Worm (Caenorhabditis elegans) whole organism, late embryonic: ENCODE measurements around the gene C33D9.6.

Experiments
- C08G9.2 ChIP-seq: sonication (generic microtip); optimal IDR thresholded peaks from 2 replicates; lab custom pipeline; 2016; ENCODE audit warnings: mild to moderate bottlenecking, missing genetic modification characterization, moderate library complexity, missing compliant biosample characterization
- C38D4.7 ChIP-seq: fragments of 200-800 bp; sonication (Bioruptor generic); optimal IDR thresholded peaks from 2 replicates; lab custom pipeline; 2018; ENCODE audit warnings: mild to moderate bottlenecking, missing genetic modification characterization, moderate library complexity, missing compliant biosample characterization
- K02D7.2 ChIP-seq: sonication (generic microtip); optimal IDR thresholded peaks from 2 replicates; lab custom pipeline; 2017; ENCODE audit warnings: mild to moderate bottlenecking, missing genetic modification characterization, missing compliant biosample characterization
- T23F11.4 ChIP-seq: fragments of 200-800 bp; sonication (Bioruptor generic); optimal IDR thresholded peaks from 2 replicates; lab custom pipeline; 2018; ENCODE audit warnings: mild to moderate bottlenecking, missing genetic modification characterization, missing compliant biosample characterization
- ahr-1 ChIP-seq: sonication (generic microtip); optimal IDR thresholded peaks from 2 replicates; lab custom pipeline; 2016; ENCODE audit warnings: missing genetic modification characterization, missing compliant biosample characterization
- ama-1 ChIP-seq: fragments of 150-350 bp; optimal IDR thresholded peaks from 2 replicates; lab custom pipeline; 2014
- ceh-14 ChIP-seq: sonication (generic microtip); optimal IDR thresholded peaks from 2 replicates; lab custom pipeline; 2016; ENCODE audit warnings: missing genotype, missing genetic modification characterization, missing compliant biosample characterization
- ceh-19 ChIP-seq: fragments of 200-800 bp; sonication (Bioruptor generic); optimal IDR thresholded peaks from 2 replicates; lab custom pipeline; 2018; ENCODE audit warnings: mild to moderate bottlenecking, missing genetic modification characterization, missing compliant biosample characterization
- ceh-22 ChIP-seq: sonication (generic microtip); optimal IDR thresholded peaks from 2 replicates; lab custom pipeline; 2017; ENCODE audit warnings: missing biosample characterization, missing genetic modification characterization
- ceh-24 ChIP-seq: sonication (generic microtip); optimal IDR thresholded peaks from 2 replicates; lab custom pipeline; 2016; ENCODE audit warnings: mild to moderate bottlenecking, missing genetic modification characterization, missing compliant biosample characterization
- ceh-30 ChIP-seq: fragments of 150-350 bp; optimal IDR thresholded peaks from 2 replicates; lab custom pipeline; 2014; ENCODE audit warnings: missing biosample characterization, missing genetic modification characterization
- ceh-31 ChIP-seq: sonication (generic microtip); optimal IDR thresholded peaks from 2 replicates; lab custom pipeline; 2016; ENCODE audit warnings: missing genetic modification characterization, missing compliant biosample characterization
- ceh-45 ChIP-seq: fragments of 200-800 bp; sonication (Bioruptor generic); IDR thresholded peaks from 2 replicates; pipeline ENCODE4 v1.3.6; 2022; ENCODE audit warnings: missing genetic modification reagents, missing genetic modification characterization, missing compliant biosample characterization
- ceh-48 ChIP-seq: sonication (generic microtip); optimal IDR thresholded peaks from 2 replicates; lab custom pipeline; 2016; ENCODE audit warnings: missing genetic modification characterization, inconsistent platforms, missing compliant biosample characterization
- ceh-6 ChIP-seq: fragments of 200-800 bp; sonication (Bioruptor generic); optimal IDR thresholded peaks from 2 replicates; lab custom pipeline; 2018; ENCODE audit warnings: mild to moderate bottlenecking, missing genetic modification characterization, missing compliant biosample characterization
- che-1 ChIP-seq: sonication (generic microtip); optimal IDR thresholded peaks from 2 replicates; lab custom pipeline; 2016; ENCODE audit warnings: mild to moderate bottlenecking, missing genetic modification characterization, missing compliant biosample characterization
- dmd-4 ChIP-seq: sonication (generic microtip); optimal IDR thresholded peaks from 2 replicates; lab custom pipeline; 2016; ENCODE audit warnings: borderline replicate concordance, missing genetic modification characterization, missing compliant biosample characterization
- ets-4 ChIP-seq: sonication (generic microtip); optimal IDR thresholded peaks from 2 replicates; lab custom pipeline; 2016; ENCODE audit warnings: missing genetic modification characterization, missing compliant biosample characterization
- fkh-10 ChIP-seq: fragments of 150-350 bp; optimal IDR thresholded peaks from 2 replicates; lab custom pipeline; 2014; ENCODE audit warnings: missing biosample characterization, missing genetic modification reagents, missing genetic modification characterization
- gmeb-2 ChIP-seq: sonication (generic microtip); optimal IDR thresholded peaks from 2 replicates; lab custom pipeline; 2016; ENCODE audit warnings: missing genetic modification characterization, inconsistent platforms, missing compliant biosample characterization
- hlh-6 ChIP-seq: sonication (generic microtip); optimal IDR thresholded peaks from 2 replicates; lab custom pipeline; 2016; ENCODE audit warnings: missing genotype, missing genetic modification characterization, missing compliant biosample characterization
- hlh-8 ChIP-seq: sonication (generic microtip); optimal IDR thresholded peaks from 2 replicates; lab custom pipeline; 2016; ENCODE audit warnings: missing genotype, missing genetic modification characterization, missing compliant biosample characterization
- mec-3 ChIP-seq: sonication (generic microtip); optimal IDR thresholded peaks from 2 replicates; lab custom pipeline; 2016; ENCODE audit warnings: borderline replicate concordance, missing genetic modification characterization, missing compliant biosample characterization
- nfya-1 ChIP-seq: sonication (generic microtip); optimal IDR thresholded peaks from 2 replicates; lab custom pipeline; 2017; ENCODE audit warnings: missing genetic modification characterization, mild to moderate bottlenecking, missing compliant biosample characterization, antibody characterized with exemption, moderate library complexity
- nhr-232 ChIP-seq: sonication (generic microtip); optimal IDR thresholded peaks from 2 replicates; lab custom pipeline; 2016; ENCODE audit warnings: missing genetic modification characterization, missing compliant biosample characterization
- npax-4 ChIP-seq: sonication (generic microtip); optimal IDR thresholded peaks from 2 replicates; lab custom pipeline; 2016; ENCODE audit warnings: missing genetic modification characterization, missing compliant biosample characterization
- odd-2 ChIP-seq: sonication (generic microtip); optimal IDR thresholded peaks from 2 replicates; lab custom pipeline; 2017; ENCODE audit warnings: antibody characterized with exemption, mild to moderate bottlenecking, missing genetic modification characterization, missing compliant biosample characterization
- pag-3 ChIP-seq: sonication (generic microtip); optimal IDR thresholded peaks from 2 replicates; lab custom pipeline; 2016; ENCODE audit warnings: missing compliant biosample characterization, missing genetic modification characterization, borderline replicate concordance
- pax-1 ChIP-seq: fragments of 150-350 bp; optimal IDR thresholded peaks from 2 replicates; lab custom pipeline; 2014; ENCODE audit warnings: missing biosample characterization, missing genetic modification characterization
- pha-2 ChIP-seq: sonication (generic microtip); optimal IDR thresholded peaks from 2 replicates; lab custom pipeline; 2017; ENCODE audit warnings: mild to moderate bottlenecking, missing genetic modification characterization, missing compliant biosample characterization
- pqm-1 ChIP-seq: sonication (generic microtip); optimal IDR thresholded peaks from 2 replicates; lab custom pipeline; 2016; ENCODE audit warnings: missing genetic modification characterization, missing compliant biosample characterization
- rnt-1 ChIP-seq: sonication (generic microtip); optimal IDR thresholded peaks from 2 replicates; lab custom pipeline; 2016; ENCODE audit warnings: missing genetic modification characterization, missing compliant biosample characterization
- sdc-2 ChIP-seq: sonication (generic microtip); optimal IDR thresholded peaks from 2 replicates; lab custom pipeline; 2016; ENCODE audit warnings: missing genotype, missing genetic modification characterization, missing compliant biosample characterization
- tbx-7 ChIP-seq: sonication (generic microtip); optimal IDR thresholded peaks from 2 replicates; lab custom pipeline; 2016; ENCODE audit warnings: missing genotype, missing genetic modification characterization, missing compliant biosample characterization
- ttx-3 ChIP-seq: sonication (generic microtip); optimal IDR thresholded peaks from 2 replicates; lab custom pipeline; 2016; ENCODE audit warnings: missing genetic modification reagents, missing genetic modification characterization, missing compliant biosample characterization
- unc-42 ChIP-seq: sonication (generic microtip); optimal IDR thresholded peaks from 2 replicates; lab custom pipeline; 2016; ENCODE audit warnings: missing genotype, missing genetic modification characterization, missing compliant biosample characterization
- ztf-16 ChIP-seq: sonication (generic microtip); optimal IDR thresholded peaks from 2 replicates; lab custom pipeline; 2017; ENCODE audit warnings: missing genetic modification characterization, missing compliant biosample characterization

Gene C33D9.6

DNA sequence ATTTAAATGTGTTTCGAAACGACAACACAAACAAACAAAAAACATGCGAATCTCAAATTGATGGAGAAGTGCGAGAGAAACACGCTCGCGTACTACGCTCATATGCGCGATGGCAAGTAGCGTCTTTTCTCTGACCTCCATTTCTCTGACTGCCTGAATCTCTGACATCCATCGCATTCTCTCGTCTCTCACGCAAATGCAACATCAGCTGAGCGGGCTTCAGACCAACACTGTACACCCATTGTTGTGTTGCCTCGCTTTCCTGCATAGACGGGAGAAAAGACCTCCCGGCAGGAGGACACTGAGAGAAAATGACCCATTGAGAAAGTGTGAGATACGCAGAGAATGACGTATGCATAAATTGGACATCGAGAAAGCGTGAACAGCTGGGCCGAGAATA lies 4.2 kb upstream of the C33D9.6 start (continued):
- TF ChIP-seq unc-42 (peak; percentile 59), ceh-48 (tag; lab: Kevin White, UChicago) (no peak), ceh-31 (tag; lab: Kevin White, UChicago) (peak; percentile 94), pha-2 (no peak), tbx-7 (no peak), ceh-19 (no peak), pax-1 (peak; percentile 31), ttx-3 (tag; lab: Kevin White, UChicago) (no peak), C38D4.7 (no peak), rnt-1 (peak; percentile 79), ceh-45 (GFP tag; lab: Robert Waterston, UW) (no peak), nfya-1 (peak; percentile 91), odd-2 (no peak), ahr-1 (no peak), ztf-16 (tag; lab: Kevin White, UChicago) (peak; percentile 19), hlh-8 (tag; lab: Kevin White, UChicago) (peak; percentile 68)

DNA sequence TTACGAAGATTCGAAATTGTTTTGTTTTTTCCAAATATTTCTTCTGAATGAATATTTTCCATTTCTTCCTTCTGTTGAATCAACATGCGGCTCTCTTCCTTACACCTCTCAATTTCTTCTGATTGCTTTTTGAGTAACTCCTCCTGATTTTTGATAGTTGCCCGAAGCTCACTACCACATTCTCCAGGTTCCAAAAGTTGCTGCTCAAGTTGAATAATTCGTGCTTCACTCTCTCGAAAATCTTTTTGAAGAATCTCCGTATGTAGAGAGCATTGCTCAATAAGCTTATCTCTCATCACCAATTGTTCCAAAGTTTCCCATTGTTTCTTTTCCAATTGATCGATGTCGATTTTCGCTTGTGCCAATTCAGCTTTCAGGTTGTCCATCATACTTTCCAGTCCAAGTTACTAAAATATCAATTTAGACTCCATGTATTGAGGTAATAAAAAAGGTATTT lies 5.1 kb downstream of the C33D9.6 start, which contains the start of gene F20C5.6:
Gene F20C5.6 (minus strand): TSS at position 407 of the 457 bp plus-strand sequence.
- TF ChIP-seq fkh-10 (GFP tag; lab: Kevin White, UChicago) (no peak), nhr-232 (tag; lab: Kevin White, UChicago) (no peak), npax-4 (tag; lab: Kevin White, UChicago) (no peak)

DNA sequence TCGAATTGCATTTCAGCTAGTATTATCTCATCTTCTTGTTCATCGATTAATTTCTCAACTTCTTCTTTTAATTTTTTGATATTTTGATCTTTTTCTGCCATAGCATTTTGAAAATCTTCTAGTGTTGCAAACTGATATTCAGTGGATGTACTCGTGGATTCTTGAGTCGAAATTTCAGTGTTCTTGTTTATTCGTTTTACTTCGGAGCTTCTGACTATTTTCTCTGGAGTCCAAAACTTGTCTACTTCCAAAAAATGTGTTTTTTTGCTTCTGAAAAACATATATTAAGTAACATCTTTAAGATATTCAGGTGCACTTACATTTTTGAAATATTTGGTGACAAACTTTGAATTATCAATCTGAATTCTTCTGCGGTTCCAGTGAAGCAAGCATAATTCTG lies 8.4 kb downstream of the C33D9.6 start, which contains the start of gene F20C5.5:
Gene F20C5.5 (minus strand): TSS at position 101 of the 400 bp plus-strand sequence.
- TF ChIP-seq ama-1 (no peak), K02D7.2 (tag; lab: Kevin White, UChicago) (no peak), gmeb-2 (tag; lab: Kevin White, UChicago) (no peak), pqm-1 (tag; lab: Kevin White, UChicago) (no peak), ceh-22 (tag; lab: Kevin White, UChicago) (no peak), dmd-4 (no peak), ceh-30 (no peak), C38D4.7 (no peak), tbx-7 (no peak), pha-2 (no peak), ceh-6 (GFP tag; lab: Kevin White, UChicago) (no peak)

- TF ChIP-seq pha-2 = no peak
- TF ChIP-seq ceh-48 (tag; lab: Kevin White, UChicago) = no peak
- TF ChIP-seq che-1 (tag; lab: Kevin White, UChicago) = no peak
- TF ChIP-seq mec-3 (tag; lab: Kevin White, UChicago) = no peak
- no peak for TF ChIP-seq pag-3 (tag; lab: Kevin White, UChicago)
- TF ChIP-seq ttx-3 (tag; lab: Kevin White, UChicago) = no peak
- no peak for TF ChIP-seq pqm-1 (tag; lab: Kevin White, UChicago)
- TF ChIP-seq fkh-10 (GFP tag; lab: Kevin White, UChicago) = no peak
- no peak for TF ChIP-seq ceh-14 (tag; lab: Kevin White, UChicago)
- no peak for TF ChIP-seq ets-4
- TF ChIP-seq ceh-45 (GFP tag; lab: Robert Waterston, UW) = no peak
- no peak for TF ChIP-seq hlh-6 (tag; lab: Kevin White, UChicago)
- no peak for TF ChIP-seq ceh-24
- no peak for TF ChIP-seq sdc-2 (tag; lab: Kevin White, UChicago)
- TF ChIP-seq C08G9.2 (tag; lab: Kevin White, UChicago) = no peak
- no peak for TF ChIP-seq T23F11.4 (GFP tag; lab: Kevin White, UChicago)
- TF ChIP-seq, all 69 proteins: peak for 0
Observed at ce11 chrIV:8764567-8764966, 13.4 kb downstream of the C33D9.6 start, which contains the start of gene cdc-50.B. Gene cdc-50.B, plus strand, starts transcription at chrIV:8764867.
